Worm (Caenorhabditis elegans): ENCODE results near the gene cyp-33E2.

- TF ChIP-seq nhr-28 (tag; optimal IDR thresholded peaks at IDR 0.05) (no peak), unc-86 (tag; optimal IDR thresholded peaks at IDR 0.05) (no peak), zag-1 (tag; optimal IDR thresholded peaks at IDR 0.05) (no peak), ama-1 (optimal IDR thresholded peaks at IDR 0.05) (no peak), efl-1 (optimal IDR thresholded peaks at IDR 0.05) (no peak), efl-1 (GFP tag; optimal IDR thresholded peaks at IDR 0.05 in 1 of 2) (no peak), elt-2 (tag; optimal IDR thresholded peaks at IDR 0.05) (no peak), unc-98 (GFP tag; IDR thresholded peaks at IDR 0.05) (no peak), lin-15B (tag; optimal IDR thresholded peaks at IDR 0.05) (no peak)
These were observed 32.3 kb downstream of the cyp-33E2 start, which contains the start of gene C49C8.3 for ce11 chrIV:8644432-8644831.
